Worm (Caenorhabditis elegans): ENCODE results near the gene B0507.7.

DNA sequence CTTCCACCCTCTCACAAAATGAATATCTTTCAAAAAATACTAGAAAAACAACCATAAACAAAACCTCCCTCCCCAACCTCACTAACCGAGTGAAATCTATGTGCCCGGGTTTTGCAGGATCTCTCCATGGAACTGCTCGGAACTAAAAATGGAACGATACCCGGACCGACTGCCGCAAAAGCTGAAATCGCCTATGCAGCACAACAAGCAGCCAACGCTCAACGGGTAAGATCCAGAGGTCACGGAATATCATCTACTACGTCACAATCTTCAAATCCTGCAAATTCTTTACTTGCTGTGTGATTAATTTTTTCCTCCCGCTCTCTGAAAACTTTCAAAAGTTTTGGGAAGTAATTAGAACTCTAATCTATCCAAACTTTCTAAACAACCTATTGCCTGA, 30.8 kb upstream of the B0507.7 start:
- TF ChIP-seq T22C8.4 (GFP tag; IDR thresholded peaks at IDR 0.05): no peak
- TF ChIP-seq klf-2 (GFP tag; conservative IDR thresholded peaks at IDR 0.05): no peak
- no peak for TF ChIP-seq ref-1 (GFP tag; conservative IDR thresholded peaks at IDR 0.05)
- TF ChIP-seq med-1 (GFP tag; optimal IDR thresholded peaks at IDR 0.05; ENCODE audit: insufficient read depth): no peak
